Fruit fly (Drosophila melanogaster): ENCODE results near the gene yata.

- TF ChIP-seq sage (GFP tag; optimal IDR thresholded peaks at IDR 0.05) (no peak), tai (GFP tag; optimal IDR thresholded peaks at IDR 0.05) (no peak), psq (GFP tag; optimal IDR thresholded peaks at IDR 0.05) (no peak), usp (GFP tag; optimal IDR thresholded peaks at IDR 0.05) (no peak), OdsH (GFP tag; optimal IDR thresholded peaks at IDR 0.05) (no peak), pan (optimal IDR thresholded peaks at IDR 0.05) (no peak), Myc (optimal IDR thresholded peaks at IDR 0.05) (no peak), br (GFP tag; optimal IDR thresholded peaks at IDR 0.05) (no peak), woc (GFP tag; optimal IDR thresholded peaks at IDR 0.05) (no peak), Abd-B (GFP tag; optimal IDR thresholded peaks at IDR 0.05) (no peak)
Measured at dm6 chr3R:29699220-29699619, 49.8 kb upstream of the yata start.

Data from whole organism, wandering third instar larva.